Worm (Caenorhabditis elegans) whole organism, young adult: ENCODE results near the gene D1022.4.

ENCODE experiments used
- C06A6.2 ChIP-seq: fragments of 200-800 bp; sonication (Bioruptor generic); conservative IDR thresholded peaks from 2 replicates; pipeline ENCODE4 v1.3.6; 2022; ENCODE audit warnings: missing genetic modification characterization, missing compliant biosample characterization
- Y53G8AR.9 ChIP-seq: fragments of 200-800 bp; sonication (Bioruptor generic); conservative IDR thresholded peaks from 2 replicates; pipeline ENCODE4 v1.3.6; 2022; ENCODE audit warnings: missing genetic modification reagents, missing genetic modification characterization, missing compliant biosample characterization
- ama-1 ChIP-seq, 3 experiments: fragments of 150-350 bp in 1 of 3; sonication (generic microtip) in 2 of 3; optimal IDR thresholded peaks; 2 replicates each; lab custom pipeline; 2014 to 2018; ENCODE audit warnings: missing biosample characterization in 2 of 3, missing genetic modification characterization in 2 of 3, missing genetic modification reagents in 2 of 3
- attf-6 ChIP-seq: fragments of 200-800 bp; sonication (Bioruptor generic); IDR thresholded peaks from 2 replicates; pipeline ENCODE4 v1.3.6; 2022; ENCODE audit warnings: missing genetic modification reagents, missing genetic modification characterization, missing compliant biosample characterization
- bed-1 ChIP-seq: fragments of 200-800 bp; sonication (Bioruptor generic); IDR thresholded peaks from 2 replicates; pipeline ENCODE4 v1.3.6; 2022; ENCODE audit warnings: missing genetic modification reagents, missing genetic modification characterization, missing compliant biosample characterization
- bed-2 ChIP-seq: fragments of 200-800 bp; sonication (Bioruptor generic); IDR thresholded peaks from 2 replicates; pipeline ENCODE4 v1.3.6; 2022; ENCODE audit warnings: missing genetic modification reagents, missing genetic modification characterization, missing compliant biosample characterization
- cebp-1 ChIP-seq, 2 experiments: fragments of 200-800 bp in 1 of 2; sonication (Bioruptor generic) in 1 of 2; sonication (generic microtip) in 1 of 2; IDR thresholded peaks in 1 of 2; optimal IDR thresholded peaks in 1 of 2; 2 replicates each; pipeline versions ENCODE4 v1.3.6 to Lab custom; 2017 to 2022; ENCODE audit warnings: missing compliant biosample characterization in 2 of 2, missing genetic modification characterization in 2 of 2, mild to moderate bottlenecking in 1 of 2, missing genetic modification reagents in 1 of 2, moderate library complexity in 1 of 2
- egrh-3 ChIP-seq: fragments of 200-800 bp; sonication (Bioruptor generic); IDR thresholded peaks from 2 replicates; pipeline ENCODE4 v1.3.6; 2022; ENCODE audit warnings: missing genetic modification reagents, missing genetic modification characterization, missing compliant biosample characterization
- ets-4 ChIP-seq: fragments of 200-800 bp; sonication (Bioruptor generic); optimal IDR thresholded peaks from 2 replicates; lab custom pipeline; 2018; ENCODE audit warnings: mild to moderate bottlenecking, missing genetic modification characterization, missing compliant biosample characterization
- mxl-1 ChIP-seq: sonication (generic microtip); optimal IDR thresholded peaks from 2 replicates; lab custom pipeline; 2016; ENCODE audit warnings: missing genetic modification characterization, missing compliant biosample characterization
- nfya-2 ChIP-seq: fragments of 200-800 bp; sonication (Bioruptor generic); IDR thresholded peaks from 2 replicates; pipeline ENCODE4 v1.3.6; 2022; ENCODE audit warnings: missing genetic modification reagents, missing genetic modification characterization, missing compliant biosample characterization
- nhr-80 ChIP-seq: sonication (generic microtip); optimal IDR thresholded peaks from 2 replicates; lab custom pipeline; 2016; ENCODE audit warnings: missing genetic modification characterization, missing compliant biosample characterization
- rcor-1 ChIP-seq: fragments of 200-800 bp; sonication (Bioruptor generic); IDR thresholded peaks from 2 replicates; pipeline ENCODE4 v1.3.6; 2022; ENCODE audit warnings: missing genetic modification reagents, missing genetic modification characterization, missing compliant biosample characterization

DNA sequence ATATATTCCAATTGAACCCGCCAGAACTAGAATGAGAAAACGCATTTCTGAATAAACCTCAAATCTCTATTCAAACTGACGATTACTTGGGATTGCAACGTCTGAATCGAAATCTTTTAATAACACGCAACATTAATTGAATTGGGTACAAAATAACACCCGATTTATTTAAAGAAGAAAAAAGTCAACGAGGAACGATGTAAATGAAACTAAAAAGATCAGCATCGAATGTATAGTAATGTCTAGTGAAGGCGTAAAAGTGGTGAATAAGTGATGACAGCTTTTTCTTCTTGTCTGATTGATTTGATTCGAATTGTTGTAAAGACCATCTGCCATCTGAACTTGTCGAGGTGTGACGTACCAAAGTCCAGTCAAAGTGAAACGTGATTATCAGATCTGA, 36.5 kb upstream of the D1022.4 start, which contains the start of gene nas-23:
- TF ChIP-seq egrh-3 (GFP tag; lab: Robert Waterston, UW): no peak
- no peak for TF ChIP-seq mxl-1 (tag; lab: Kevin White, UChicago)
- TF ChIP-seq nhr-80 (tag; lab: Kevin White, UChicago): no peak
- TF ChIP-seq bed-2 (GFP tag; lab: Robert Waterston, UW): no peak
- no peak for TF ChIP-seq ama-1 (optimal IDR thresholded peaks at IDR 0.05; lab: Kevin White, UChicago)
- no peak for TF ChIP-seq ama-1 (GFP tag; optimal IDR thresholded peaks at IDR 0.05; lab: Kevin White, UChicago)
- no peak for TF ChIP-seq cebp-1 (GFP tag; IDR thresholded peaks at IDR 0.05; lab: Robert Waterston, UW)
- no peak for TF ChIP-seq cebp-1 (tag; optimal IDR thresholded peaks at IDR 0.05; lab: Kevin White, UChicago)
- no peak for TF ChIP-seq rcor-1
- TF ChIP-seq bed-1 (GFP tag; lab: Robert Waterston, UW): no peak
- no peak for TF ChIP-seq attf-6 (GFP tag; lab: Robert Waterston, UW)
- TF ChIP-seq Y53G8AR.9 (GFP tag; lab: Robert Waterston, UW): no peak
- TF ChIP-seq ets-4 (GFP tag; lab: Kevin White, UChicago): no peak
- no peak for TF ChIP-seq nfya-2 (GFP tag; lab: Robert Waterston, UW)
- TF ChIP-seq C06A6.2 (GFP tag; lab: Robert Waterston, UW): no peak
